Worm (Caenorhabditis elegans): ENCODE data around the gene lec-4.

ce11 chrIII:3797180-3798026 is 24.3 kb upstream of the lec-4 start:
- no peak for TF ChIP-seq dao-5 (tag; optimal IDR thresholded peaks at IDR 0.05)
- TF ChIP-seq W03F9.2 (tag; optimal IDR thresholded peaks at IDR 0.05) = no peak

All from whole organism, L4/young adult.